Fruit fly (Drosophila melanogaster): ENCODE measurements around the gene CG5645.

The CG5645 gene

DNA sequence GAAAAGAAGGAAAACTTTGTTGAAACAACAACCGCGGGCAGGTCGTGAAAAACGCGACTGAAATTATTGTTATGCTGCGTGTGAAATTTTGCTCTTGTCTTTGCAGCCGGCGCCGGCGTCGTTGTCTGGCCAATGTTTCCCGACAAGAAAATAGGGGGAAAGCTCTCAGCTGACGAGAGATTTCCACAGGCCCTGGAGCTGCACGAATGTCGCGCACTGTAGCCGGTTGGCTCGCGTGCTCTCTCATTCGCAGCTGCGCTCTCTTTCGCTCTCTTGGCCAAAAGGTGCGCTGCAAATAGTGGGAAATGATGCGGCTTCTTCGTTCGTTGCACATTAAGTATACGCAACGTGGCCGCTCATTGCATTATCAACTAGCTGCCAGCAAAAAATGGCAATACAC is 27.2 kb upstream of the CG5645 start, which contains the start of gene CG9760 (continued):
- TF ChIP-seq gcm (GFP tag; optimal IDR thresholded peaks at IDR 0.05) = no peak
- TF ChIP-seq NFAT (GFP tag; IDR thresholded peaks at IDR 0.05) = 0 out of 2 replicates have a peak, but pooled peaks have one; percentile 12
- TF ChIP-seq CG12391 (tag; optimal IDR thresholded peaks at IDR 0.05) = no peak
- TF ChIP-seq CG6272 (GFP tag; IDR thresholded peaks at IDR 0.05) = no peak
- TF ChIP-seq Deaf1 (tag; optimal IDR thresholded peaks at IDR 0.05) = peak; percentile 49
- no peak for TF ChIP-seq CG4404 (GFP tag; IDR thresholded peaks at IDR 0.05)
- no peak for TF ChIP-seq CG7987 (GFP tag; optimal IDR thresholded peaks at IDR 0.05)
- TF ChIP-seq lmd (GFP tag; IDR thresholded peaks at IDR 0.05) = peak; percentile 39
- TF ChIP-seq CG8290 (GFP tag; optimal IDR thresholded peaks at IDR 0.05) = no peak
- no peak for TF ChIP-seq CG8290 (tag; optimal IDR thresholded peaks at IDR 0.05)
- 0 out of 2 replicates have a peak, but pooled peaks have one; percentile 5 for TF ChIP-seq H2.0 (GFP tag; IDR thresholded peaks at IDR 0.05)
- TF ChIP-seq Usf (GFP tag; optimal IDR thresholded peaks at IDR 0.05) = no peak
- no peak for TF ChIP-seq C15 (GFP tag; IDR thresholded peaks at IDR 0.05)
- 0 out of 2 replicates have a peak, but pooled peaks have one; percentile 7 for TF ChIP-seq ranshi (GFP tag; IDR thresholded peaks at IDR 0.05)
- TF ChIP-seq Trl (optimal IDR thresholded peaks at IDR 0.05) = peak; percentile 56 to 58
- TF ChIP-seq Trl (GFP tag; optimal IDR thresholded peaks at IDR 0.05) = no peak
- no peak for TF ChIP-seq Gsc (GFP tag; IDR thresholded peaks at IDR 0.05)
- TF ChIP-seq dimm (GFP tag; IDR thresholded peaks at IDR 0.05) = no peak
- TF ChIP-seq sens (GFP tag) = no peak
- peak; percentile 56; the same call in 2 of the 3 replicates for TF ChIP-seq dysf (GFP tag; IDR thresholded peaks at IDR 0.05)
- peak; percentile 46 for TF ChIP-seq CG1603 (tag; optimal IDR thresholded peaks at IDR 0.05)
- TF ChIP-seq toy (GFP tag; IDR thresholded peaks at IDR 0.05) = no peak
- peak; percentile 44; the same call in 1 of the 2 replicates for TF ChIP-seq CG5953 (GFP tag; IDR thresholded peaks at IDR 0.05)
- TF ChIP-seq onecut (GFP tag; IDR thresholded peaks at IDR 0.05) = no peak
- no peak for TF ChIP-seq croc (GFP tag; conservative IDR thresholded peaks at IDR 0.05)
- TF ChIP-seq CG10431 (GFP tag; optimal IDR thresholded peaks at IDR 0.05) = no peak
- peak; percentile 40; the same call in 1 of the 2 replicates for TF ChIP-seq Adf1 (GFP tag; IDR thresholded peaks at IDR 0.05)
- TF ChIP-seq CG8281 (tag; optimal IDR thresholded peaks at IDR 0.05) = no peak
- peak; percentile 88 for TF ChIP-seq CG11695 (GFP tag; IDR thresholded peaks at IDR 0.05)
- no peak for TF ChIP-seq wek (GFP tag; optimal IDR thresholded peaks at IDR 0.05)
- TF ChIP-seq fd96Cb (tag; optimal IDR thresholded peaks at IDR 0.05) = no peak
- TF ChIP-seq CG10147 (GFP tag; optimal IDR thresholded peaks at IDR 0.05) = no peak
- no peak for TF ChIP-seq corto (GFP tag; optimal IDR thresholded peaks at IDR 0.05)
- TF ChIP-seq CG16815 (GFP tag; optimal IDR thresholded peaks at IDR 0.05) = no peak
- no peak for TF ChIP-seq seq (GFP tag; IDR thresholded peaks at IDR 0.05)
- peak; percentile 2 for TF ChIP-seq pnt (GFP tag; optimal IDR thresholded peaks at IDR 0.05)
- TF ChIP-seq ara (GFP tag; IDR thresholded peaks at IDR 0.05) = no peak
- TF ChIP-seq CG13123 (GFP tag; optimal IDR thresholded peaks at IDR 0.05) = no peak
- no peak for TF ChIP-seq Pdp1 (GFP tag; optimal IDR thresholded peaks at IDR 0.05)
- 0 out of 3 replicates have a peak, but pooled peaks have one; percentile 37 for TF ChIP-seq zfh1 (GFP tag; IDR thresholded peaks at IDR 0.05)
- TF ChIP-seq gro (GFP tag; optimal IDR thresholded peaks at IDR 0.05) = no peak
- TF ChIP-seq slbo (GFP tag; IDR thresholded peaks at IDR 0.05) = peak; percentile 25; the same call in 1 of the 2 replicates
- no peak for TF ChIP-seq CG6683 (GFP tag; optimal IDR thresholded peaks at IDR 0.05)
- peak; percentile 56 for TF ChIP-seq ewg (GFP tag; optimal IDR thresholded peaks at IDR 0.05)
- no peak for TF ChIP-seq kah (GFP tag; optimal IDR thresholded peaks at IDR 0.05)
- no peak for TF ChIP-seq lola (GFP tag; optimal IDR thresholded peaks at IDR 0.05)
- TF ChIP-seq CG14441 (GFP tag; IDR thresholded peaks at IDR 0.05) = peak; percentile 47
- no peak for TF ChIP-seq CG1792 (GFP tag; optimal IDR thresholded peaks at IDR 0.05)
- TF ChIP-seq BEAF-32 (GFP tag; optimal IDR thresholded peaks at IDR 0.05) = no peak
- TF ChIP-seq Blimp-1 (GFP tag; optimal IDR thresholded peaks at IDR 0.05) = no peak
- TF ChIP-seq Sin3A (optimal IDR thresholded peaks at IDR 0.05) = no peak
- TF ChIP-seq sisA (GFP tag; IDR thresholded peaks at IDR 0.05) = peak; percentile 5; the same call in 1 of the 2 replicates
